Fruit fly (Drosophila melanogaster) whole organism, embryonic: ENCODE results near the gene Tip60.
A peak's percentile ranks its signal among the peaks of the same experiment; 100 is the strongest.

Source experiments
- Antp ChIP-seq: fragments of 200-800 bp; sonication (Bioruptor generic); optimal IDR thresholded peaks from 3 replicates; lab custom pipeline; 2016; ENCODE audit warnings: missing biosample characterization, missing genetic modification characterization
- CG10267 ChIP-seq: fragments of 200-800 bp; sonication (Bioruptor generic); optimal IDR thresholded peaks from 2 replicates; lab custom pipeline; 2018; ENCODE audit warnings: missing biosample characterization, mild to moderate bottlenecking, missing genetic modification characterization, moderate library complexity
- CG11247 ChIP-seq: fragments of 200-800 bp; sonication (Bioruptor generic); IDR thresholded peaks from 2 replicates; pipeline ENCODE4 v1.3.6; 2022; ENCODE audit warnings: missing biosample characterization, missing genetic modification characterization
- CG11398 ChIP-seq: fragments of 200-800 bp; sonication (Bioruptor generic); optimal IDR thresholded peaks from 2 replicates; lab custom pipeline; 2016; ENCODE audit warnings: missing biosample characterization, missing genetic modification characterization
- CG12071 ChIP-seq: fragments of 200-800 bp; sonication (Bioruptor generic); optimal IDR thresholded peaks from 3 replicates; lab custom pipeline; 2018; ENCODE audit warnings: missing biosample characterization, mild to moderate bottlenecking, missing genetic modification characterization
- CG12942 ChIP-seq: fragments of 200-800 bp; sonication (Bioruptor generic); optimal IDR thresholded peaks from 3 replicates; lab custom pipeline; 2016; ENCODE audit warnings: missing biosample characterization, missing genetic modification characterization
- CG14014 ChIP-seq: fragments of 200-800 bp; sonication (Bioruptor generic); IDR thresholded peaks from 2 replicates; pipeline ENCODE4 v1.3.6; 2022; ENCODE audit warnings: missing biosample characterization, missing genetic modification characterization
- CG15514 ChIP-seq: fragments of 200-800 bp; sonication (Bioruptor generic); optimal IDR thresholded peaks from 3 replicates; lab custom pipeline; 2017; ENCODE audit warnings: missing biosample characterization, missing genetic modification characterization, mild to moderate bottlenecking, moderate library complexity, missing genetic modification reagents
- CG15601 ChIP-seq: fragments of 200-800 bp; sonication (Bioruptor generic); optimal IDR thresholded peaks from 3 replicates; lab custom pipeline; 2019; ENCODE audit warnings: missing biosample characterization, mild to moderate bottlenecking, missing genetic modification characterization, moderate library complexity
- CG16863 ChIP-seq: fragments of 200-800 bp; sonication (Bioruptor generic); optimal IDR thresholded peaks from 3 replicates; lab custom pipeline; 2016; ENCODE audit warnings: missing biosample characterization, missing genetic modification characterization
- CG17186 ChIP-seq: fragments of 200-800 bp; sonication (Bioruptor generic); optimal IDR thresholded peaks from 3 replicates; lab custom pipeline; 2017; ENCODE audit warnings: missing biosample characterization, missing genetic modification reagents, missing genetic modification characterization
- CG17385 ChIP-seq: fragments of 200-800 bp; sonication (Bioruptor generic); optimal IDR thresholded peaks from 3 replicates; lab custom pipeline; 2018; ENCODE audit warnings: missing biosample characterization, mild to moderate bottlenecking, missing genetic modification characterization
- CG1792 ChIP-seq: fragments of 200-800 bp; sonication (Bioruptor generic); optimal IDR thresholded peaks from 2 replicates; lab custom pipeline; 2016; ENCODE audit warnings: missing biosample characterization, missing genetic modification characterization
- CG2199 ChIP-seq: fragments of 200-800 bp; sonication (Bioruptor generic); IDR thresholded peaks from 3 replicates; pipeline ENCODE4 v1.3.6; 2022; ENCODE audit warnings: missing biosample characterization, missing genetic modification characterization
- CG2678 ChIP-seq: fragments of 200-800 bp; sonication (Bioruptor generic); optimal IDR thresholded peaks from 3 replicates; lab custom pipeline; 2019; ENCODE audit warnings: missing biosample characterization, mild to moderate bottlenecking, missing genetic modification characterization, moderate library complexity
- CG3281 ChIP-seq: fragments of 200-800 bp; sonication (Bioruptor generic); optimal IDR thresholded peaks from 3 replicates; lab custom pipeline; 2017; ENCODE audit warnings: missing biosample characterization, mild to moderate bottlenecking, missing genetic modification characterization
- CG4404 ChIP-seq: fragments of 200-800 bp; sonication (Bioruptor generic); IDR thresholded peaks from 2 replicates; pipeline ENCODE4 v1.3.6; 2022; ENCODE audit warnings: missing biosample characterization, missing genetic modification characterization
- CG4730 ChIP-seq: fragments of 200-800 bp; sonication (Bioruptor generic); IDR thresholded peaks from 2 replicates; pipeline ENCODE4 v1.3.6; 2022; ENCODE audit warnings: missing biosample characterization, missing genetic modification characterization
- CG4820 ChIP-seq: fragments of 200-800 bp; sonication (Bioruptor generic); optimal IDR thresholded peaks from 3 replicates; lab custom pipeline; 2016; ENCODE audit warnings: missing biosample characterization, missing genetic modification characterization
- CG7786 ChIP-seq: fragments of 200-800 bp; sonication (Bioruptor generic); optimal IDR thresholded peaks from 2 replicates; lab custom pipeline; 2016; ENCODE audit warnings: missing biosample characterization, missing genetic modification characterization
- Fer3 ChIP-seq: fragments of 200-800 bp; sonication (Bioruptor generic); optimal IDR thresholded peaks from 2 replicates; lab custom pipeline; 2018; ENCODE audit warnings: missing biosample characterization, mild to moderate bottlenecking, missing genetic modification characterization, moderate library complexity
- Hmr ChIP-seq: fragments of 200-800 bp; sonication (Bioruptor generic); optimal IDR thresholded peaks from 3 replicates; lab custom pipeline; 2017; ENCODE audit warnings: mild to moderate bottlenecking, missing biosample characterization, missing genetic modification reagents, missing genetic modification characterization
- Hsf ChIP-seq: fragments of 200-800 bp; sonication (Bioruptor generic); optimal IDR thresholded peaks from 3 replicates; lab custom pipeline; 2016; ENCODE audit warnings: missing biosample characterization, missing genetic modification characterization
- Myb ChIP-seq: fragments of 200-800 bp; sonication (Bioruptor generic); optimal IDR thresholded peaks from 2 replicates; lab custom pipeline; 2016; ENCODE audit warnings: missing biosample characterization, missing genetic modification characterization
- Side ChIP-seq: fragments of 200-800 bp; sonication (Bioruptor generic); optimal IDR thresholded peaks from 2 replicates; lab custom pipeline; 2016; ENCODE audit warnings: missing biosample characterization, missing genetic modification characterization
- Usf ChIP-seq: fragments of 200-800 bp; sonication (Bioruptor generic); optimal IDR thresholded peaks from 2 replicates; lab custom pipeline; 2017; ENCODE audit warnings: missing genotype, missing biosample characterization, missing genetic modification characterization
- Xbp1 ChIP-seq: fragments of 200-800 bp; sonication (Bioruptor generic); optimal IDR thresholded peaks from 3 replicates; lab custom pipeline; 2016; ENCODE audit warnings: missing biosample characterization, mild to moderate bottlenecking, missing genetic modification characterization
- aop ChIP-seq: fragments of 200-800 bp; sonication (Bioruptor generic); IDR thresholded peaks from 2 replicates; pipeline ENCODE4 v1.3.6; 2022; ENCODE audit warnings: missing biosample characterization, missing genetic modification characterization
- bab2 ChIP-seq: fragments of 200-800 bp; sonication (Bioruptor generic); optimal IDR thresholded peaks from 2 replicates; lab custom pipeline; 2016; ENCODE audit warnings: missing biosample characterization, missing genetic modification characterization
- cas ChIP-seq: fragments of 200-800 bp; sonication (Bioruptor generic); IDR thresholded peaks from 2 replicates; pipeline ENCODE4 v1.3.6; 2022; ENCODE audit warnings: missing biosample characterization, missing genetic modification characterization
- ci ChIP-seq: fragments of 200-800 bp; sonication (Bioruptor generic); IDR thresholded peaks from 3 replicates; pipeline ENCODE4 v1.3.6; 2022; ENCODE audit warnings: missing biosample characterization, missing genetic modification characterization
- corto ChIP-seq: fragments of 200-800 bp; sonication (Bioruptor generic); optimal IDR thresholded peaks from 2 replicates; lab custom pipeline; 2016; ENCODE audit warnings: missing biosample characterization, mild to moderate bottlenecking, missing genetic modification characterization, moderate library complexity
- dpn ChIP-seq, 2 experiments: fragments of 200-800 bp; sonication (Bioruptor generic); optimal IDR thresholded peaks; 3 replicates each; lab custom pipeline; 2016; ENCODE audit warnings: missing biosample characterization in 2 of 2, missing genetic modification characterization in 2 of 2
- en ChIP-seq: fragments of 200-800 bp; sonication (Bioruptor generic); optimal IDR thresholded peaks from 2 replicates; lab custom pipeline; 2016; ENCODE audit warnings: missing biosample characterization, missing genetic modification characterization
- fd96Cb ChIP-seq: fragments of 200-800 bp; sonication (Bioruptor generic); optimal IDR thresholded peaks from 2 replicates; lab custom pipeline; 2018; ENCODE audit warnings: missing biosample characterization, mild to moderate bottlenecking, missing genetic modification characterization, moderate library complexity
- gce ChIP-seq: fragments of 200-800 bp; sonication (Bioruptor generic); IDR thresholded peaks from 3 replicates; pipeline ENCODE4 v1.3.6; 2022; ENCODE audit warnings: missing biosample characterization, missing genetic modification characterization
- gt ChIP-seq: fragments of 200-800 bp; sonication (Bioruptor generic); IDR thresholded peaks from 2 replicates; pipeline ENCODE4 v1.3.6; 2022; ENCODE audit warnings: missing biosample characterization, missing genetic modification characterization
- hkb ChIP-seq, 2 experiments: fragments of 200-800 bp in 1 of 2; fragments of >200 bp in 1 of 2; sonication (Bioruptor generic) in 1 of 2; IDR thresholded peaks in 1 of 2; optimal IDR thresholded peaks in 1 of 2; 2 replicates each; pipeline versions ENCODE4 v1.3.6 to Lab custom; 2017 to 2022; ENCODE audit warnings: missing biosample characterization in 1 of 2, missing genetic modification characterization in 1 of 2
- lola ChIP-seq, 3 experiments: fragments of >200 bp in 2 of 3; fragments of 200-800 bp in 1 of 3; sonication (Bioruptor generic) in 1 of 3; optimal IDR thresholded peaks; 2 replicates each; lab custom pipeline; 2017 to 2019; ENCODE audit warnings: missing biosample characterization in 3 of 3, missing genetic modification characterization in 3 of 3, mild to moderate bottlenecking in 1 of 3, moderate library complexity in 1 of 3
- lov ChIP-seq, 2 experiments: fragments of 200-800 bp in 1 of 2; fragments of >200 bp in 1 of 2; sonication (Bioruptor generic) in 1 of 2; IDR thresholded peaks in 1 of 2; optimal IDR thresholded peaks in 1 of 2; 2 replicates in 1 of 2; 3 replicates in 1 of 2; pipeline versions ENCODE4 v1.3.6 to Lab custom; 2017 to 2022; ENCODE audit warnings: missing biosample characterization in 1 of 2, missing genetic modification characterization in 1 of 2
- mam ChIP-seq: fragments of 200-800 bp; sonication (Bioruptor generic); optimal IDR thresholded peaks from 3 replicates; lab custom pipeline; 2016; ENCODE audit warnings: missing biosample characterization, missing genetic modification characterization
- nmo ChIP-seq: fragments of 200-800 bp; sonication (Bioruptor generic); optimal IDR thresholded peaks from 2 replicates; lab custom pipeline; 2018; ENCODE audit warnings: missing biosample characterization, mild to moderate bottlenecking, missing genetic modification characterization, moderate library complexity
- nom ChIP-seq: fragments of 200-800 bp; sonication (Bioruptor generic); optimal IDR thresholded peaks from 2 replicates; lab custom pipeline; 2017; ENCODE audit warnings: missing biosample characterization, missing genetic modification characterization, mild to moderate bottlenecking, moderate library complexity, missing genetic modification reagents
- psq ChIP-seq: fragments of 200-800 bp; sonication (Bioruptor generic); optimal IDR thresholded peaks from 2 replicates; lab custom pipeline; 2017; ENCODE audit warnings: missing biosample characterization, missing genetic modification characterization
- scrt ChIP-seq: fragments of 200-800 bp; sonication (Bioruptor generic); optimal IDR thresholded peaks from 2 replicates; lab custom pipeline; 2018; ENCODE audit warnings: missing biosample characterization, mild to moderate bottlenecking, missing genetic modification characterization, moderate library complexity
- sna ChIP-seq: fragments of 200-800 bp; sonication (Bioruptor generic); IDR thresholded peaks from 2 replicates; pipeline ENCODE4 v1.3.6; 2022; ENCODE audit warnings: missing biosample characterization, missing genetic modification characterization; ENCODE audit not compliant: partially characterized antibody
- so ChIP-seq: fragments of 200-800 bp; sonication (Bioruptor generic); IDR thresholded peaks from 3 replicates; pipeline ENCODE4 v1.3.6; 2022; ENCODE audit warnings: missing biosample characterization, missing genetic modification characterization
- twi ChIP-seq: fragments of 200-800 bp; optimal IDR thresholded peaks from 2 replicates; lab custom pipeline; 2019; ENCODE audit warnings: missing biosample characterization, mild to moderate bottlenecking, missing genetic modification characterization, moderate library complexity
- wdn ChIP-seq: fragments of 200-800 bp; sonication (Bioruptor generic); IDR thresholded peaks from 2 replicates; pipeline ENCODE4 v1.3.6; 2022; ENCODE audit warnings: missing biosample characterization, missing genetic modification characterization
- wek ChIP-seq: fragments of 200-800 bp; sonication (Bioruptor generic); optimal IDR thresholded peaks from 3 replicates; lab custom pipeline; 2018; ENCODE audit warnings: missing biosample characterization, mild to moderate bottlenecking, missing genetic modification characterization, moderate library complexity

Gene Tip60

dm6 chrX:4106756-4107155 lies 10.5 kb downstream of the Tip60 start (continued):
- TF ChIP-seq lola (GFP tag; optimal IDR thresholded peaks at IDR 0.05; lab: Kevin White, UChicago) (peak in 1 of 3 experiments; percentile 45), CG16863 (GFP tag; lab: Kevin White, UChicago) (no peak), CG15514 (GFP tag; lab: Kevin White, UChicago) (no peak), twi (tag; lab: Kevin White, UChicago) (no peak), CG17385 (GFP tag; lab: Kevin White, UChicago) (no peak), Antp (GFP tag; lab: Kevin White, UChicago) (peak; percentile 26), CG14014 (GFP tag; lab: Robert Waterston, UW) (no peak), CG7786 (GFP tag; lab: Kevin White, UChicago) (peak; percentile 42), nom (GFP tag; lab: Kevin White, UChicago) (peak; percentile 37), Hsf (GFP tag; lab: Kevin White, UChicago) (peak; percentile 29), en (GFP tag; lab: Kevin White, UChicago) (no peak), scrt (no peak), Side (GFP tag; lab: Kevin White, UChicago) (no peak), bab2 (GFP tag; lab: Kevin White, UChicago) (no peak), gt (no peak), nmo (GFP tag; lab: Kevin White, UChicago) (peak; percentile 51), sna (GFP tag; lab: Robert Waterston, UW) (no peak), psq (no peak), CG4820 (GFP tag; lab: Kevin White, UChicago) (no peak), CG17186 (GFP tag; lab: Kevin White, UChicago) (no peak), CG4730 (GFP tag; lab: Robert Waterston, UW) (no peak), CG15601 (tag; lab: Kevin White, UChicago) (peak; percentile 2), CG1792 (GFP tag; lab: Kevin White, UChicago) (no peak), CG11398 (no peak), CG4404 (GFP tag; lab: Robert Waterston, UW) (peak; percentile 34; the same call in 1 of the 2 replicates), ci (GFP tag; lab: Robert Waterston, UW) (0 out of 3 replicates have a peak, but pooled peaks have one; percentile 12), dpn (GFP tag; optimal IDR thresholded peaks at IDR 0.05; lab: Kevin White, UChicago) (peak; percentile 3 to 5), CG2199 (no peak), wek (no peak), Hmr (GFP tag; lab: Kevin White, UChicago) (peak; percentile 54), lov (optimal IDR thresholded peaks at IDR 0.05; lab: Kevin White, UChicago) (no peak), lov (GFP tag; IDR thresholded peaks at IDR 0.05; lab: Robert Waterston, UW) (0 out of 3 replicates have a peak, but pooled peaks have one; percentile 39), CG2678 (tag; lab: Kevin White, UChicago) (peak; percentile 54), gce (GFP tag; lab: Robert Waterston, UW) (no peak), CG3281 (GFP tag; lab: Kevin White, UChicago) (peak; percentile 19), CG12942 (GFP tag; lab: Kevin White, UChicago) (no peak), mam (peak; percentile 23), Xbp1 (GFP tag; lab: Kevin White, UChicago) (no peak), so (GFP tag; lab: Robert Waterston, UW) (no peak), Usf (GFP tag; lab: Kevin White, UChicago) (no peak), fd96Cb (tag; lab: Kevin White, UChicago) (peak; percentile 10), CG12071 (GFP tag; lab: Kevin White, UChicago) (no peak), Fer3 (tag; lab: Kevin White, UChicago) (no peak), CG11247 (GFP tag; lab: Robert Waterston, UW) (no peak), corto (GFP tag; lab: Kevin White, UChicago) (no peak), wdn (GFP tag; lab: Robert Waterston, UW) (no peak), Myb (no peak), cas (GFP tag; lab: Robert Waterston, UW) (no peak), hkb (optimal IDR thresholded peaks at IDR 0.05; lab: Kevin White, UChicago) (no peak), hkb (GFP tag; IDR thresholded peaks at IDR 0.05; lab: Robert Waterston, UW) (peak; percentile 36; the same call in 1 of the 2 replicates), CG10267 (tag; lab: Kevin White, UChicago) (peak; percentile 21), aop (no peak)
